Worm (Caenorhabditis elegans): ENCODE results near the gene ZK675.4.

ZK675.4 gene

ce11 chrII:7900762-7901161, 10.4 kb upstream of the ZK675.4 start:
- TF ChIP-seq D2030.7 (GFP tag; IDR thresholded peaks at IDR 0.05): no peak
- TF ChIP-seq Y56A3A.18 (GFP tag; IDR thresholded peaks at IDR 0.05): no peak
- TF ChIP-seq egl-18 (GFP tag; IDR thresholded peaks at IDR 0.05): no peak
- TF ChIP-seq xnd-1 (tag; optimal IDR thresholded peaks at IDR 0.05): no peak
- no peak for TF ChIP-seq ekl-4 (GFP tag; IDR thresholded peaks at IDR 0.05)
- no peak for TF ChIP-seq aptf-2 (GFP tag; conservative IDR thresholded peaks at IDR 0.05)
- TF ChIP-seq F52B5.7 (tag; optimal IDR thresholded peaks at IDR 0.05): no peak
- no peak for TF ChIP-seq ztf-18 (tag; optimal IDR thresholded peaks at IDR 0.05)

DNA sequence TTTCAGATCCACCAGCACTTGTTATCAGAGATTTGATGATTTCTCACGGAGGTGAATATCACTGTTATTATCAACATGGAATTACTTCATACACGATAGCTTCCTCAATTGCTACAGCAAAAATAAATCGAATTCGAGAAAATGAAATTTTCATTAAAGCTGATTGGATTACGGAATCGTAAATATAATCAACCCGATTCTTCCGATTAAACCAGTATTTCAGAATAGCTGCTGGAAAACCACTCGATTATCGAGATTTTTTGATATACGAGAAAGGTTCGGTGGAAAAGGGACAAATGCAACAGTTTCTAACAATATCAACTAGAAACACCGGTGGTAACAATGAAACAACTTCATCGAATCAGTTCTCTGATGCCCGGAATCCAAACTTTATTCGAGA, 9.1 kb upstream of the ZK675.4 start:
- TF ChIP-seq egl-44 (GFP tag; IDR thresholded peaks at IDR 0.05) (no peak), ztf-26 (tag; optimal IDR thresholded peaks at IDR 0.05) (no peak), lsl-1 (GFP tag; optimal IDR thresholded peaks at IDR 0.05) (no peak), snpc-3.4 (tag; optimal IDR thresholded peaks at IDR 0.05) (no peak), F49E8.2 (tag; optimal IDR thresholded peaks at IDR 0.05; ENCODE audit: insufficient read depth) (no peak), fkh-3 (tag; optimal IDR thresholded peaks at IDR 0.05) (no peak), hrde-1 (tag; optimal IDR thresholded peaks at IDR 0.05; ENCODE audit: borderline replicate concordance) (no peak), rpc-1 (optimal IDR thresholded peaks at IDR 0.05) (no peak), rpc-1 (tag; optimal IDR thresholded peaks at IDR 0.05) (no peak), B0035.1 (tag; optimal IDR thresholded peaks at IDR 0.05) (no peak), let-607 (tag; optimal IDR thresholded peaks at IDR 0.05) (no peak), ceh-40 (GFP tag; IDR thresholded peaks at IDR 0.05) (no peak), efl-1 (GFP tag; optimal IDR thresholded peaks at IDR 0.05) (no peak)

ce11 chrII:7907539-7907997, 3.5 kb upstream of the ZK675.4 start, which contains the start of gene best-23:
TSS of gene best-23 (minus strand) at chrII:7907589.
- no peak for TF ChIP-seq ceh-91 (GFP tag; IDR thresholded peaks at IDR 0.05)

ce11 chrII:7920178-7920577, 9.1 kb downstream of the ZK675.4 start:
- TF ChIP-seq ceh-91 (GFP tag; IDR thresholded peaks at IDR 0.05) (no peak), ztf-6 (GFP tag; IDR thresholded peaks at IDR 0.05) (no peak)

DNA sequence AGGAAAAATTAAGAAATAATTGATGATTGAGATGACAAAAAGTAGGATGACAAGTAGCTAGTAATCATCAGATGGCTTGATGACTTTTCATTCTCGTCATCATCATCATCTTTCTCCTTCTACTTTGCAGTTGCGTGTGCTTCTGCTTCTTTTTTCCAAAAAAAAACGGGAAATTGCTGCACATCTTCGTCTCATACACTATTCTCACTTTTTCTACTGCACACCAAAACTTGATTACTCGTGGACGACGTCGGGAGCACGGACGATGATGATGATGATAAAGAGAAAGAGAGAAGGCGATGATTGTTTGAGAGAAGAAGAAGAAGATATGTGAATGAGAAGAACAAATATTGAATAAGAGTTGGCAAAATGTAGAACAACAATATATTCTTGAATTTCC, 10.0 kb downstream of the ZK675.4 start:
- TF ChIP-seq C17E4.6 (GFP tag; IDR thresholded peaks at IDR 0.05): no peak
- no peak for TF ChIP-seq cebp-2 (GFP tag; IDR thresholded peaks at IDR 0.05)
- TF ChIP-seq ceh-79 (tag; optimal IDR thresholded peaks at IDR 0.05): no peak
- TF ChIP-seq hmg-1.2 (GFP tag; IDR thresholded peaks at IDR 0.05): no peak
- no peak for TF ChIP-seq somi-1 (GFP tag; optimal IDR thresholded peaks at IDR 0.05)
- no peak for TF ChIP-seq nhr-90 (tag; optimal IDR thresholded peaks at IDR 0.05)
- TF ChIP-seq ZK185.1 (tag; optimal IDR thresholded peaks at IDR 0.05; ENCODE audit: poor library complexity, severe bottlenecking): no peak
- no peak for TF ChIP-seq him-1 (tag; optimal IDR thresholded peaks at IDR 0.05)
- TF ChIP-seq chd-7 (tag; optimal IDR thresholded peaks at IDR 0.05): no peak
- TF ChIP-seq akir-1 (GFP tag; optimal IDR thresholded peaks at IDR 0.05): no peak
- no peak for TF ChIP-seq hrde-1 (tag; optimal IDR thresholded peaks at IDR 0.05; ENCODE audit: borderline replicate concordance)
- TF ChIP-seq zim-3 (tag; optimal IDR thresholded peaks at IDR 0.05): no peak
- no peak for TF ChIP-seq sdz-38 (tag; optimal IDR thresholded peaks at IDR 0.05)
- no peak for TF ChIP-seq nfya-1 (tag; optimal IDR thresholded peaks at IDR 0.05; ENCODE audit: borderline replicate concordance, insufficient read depth)
- no peak for TF ChIP-seq ztf-28 (GFP tag; IDR thresholded peaks at IDR 0.05)
